Fruit fly (Drosophila melanogaster) whole organism, wandering third instar larva: ENCODE data around the gene CG43117.

ENCODE experiments used
- Abd-B ChIP-seq: fragments of >200 bp; optimal IDR thresholded peaks from 2 replicates; lab custom pipeline; 2017; ENCODE audit warnings: missing biosample characterization, missing genetic modification characterization
- CrebA ChIP-seq: fragments of 200-800 bp; sonication (Bioruptor generic); optimal IDR thresholded peaks from 2 replicates; lab custom pipeline; 2016; ENCODE audit warnings: missing biosample characterization, mild to moderate bottlenecking, missing genetic modification characterization, borderline replicate concordance
- Dfd ChIP-seq: fragments of >200 bp; optimal IDR thresholded peaks from 2 replicates; lab custom pipeline; 2017; ENCODE audit warnings: missing biosample characterization, missing genetic modification characterization
- OdsH ChIP-seq: fragments of 200-800 bp; sonication (Bioruptor generic); optimal IDR thresholded peaks from 2 replicates; lab custom pipeline; 2016; ENCODE audit warnings: missing biosample characterization, mild to moderate bottlenecking, missing genetic modification characterization
- Rel ChIP-seq, 2 experiments: fragments of 200-800 bp; sonication (Bioruptor generic) in 1 of 2; optimal IDR thresholded peaks; 2 replicates in 1 of 2; 3 replicates in 1 of 2; lab custom pipeline; 2016 to 2019; ENCODE audit warnings: mild to moderate bottlenecking in 2 of 2, missing biosample characterization in 2 of 2, missing genetic modification characterization in 2 of 2, moderate library complexity in 1 of 2
- brk ChIP-seq: fragments of 200-800 bp; sonication (Bioruptor generic); optimal IDR thresholded peaks from 2 replicates; lab custom pipeline; 2016; ENCODE audit warnings: missing biosample characterization, mild to moderate bottlenecking, missing genetic modification characterization
- ey ChIP-seq: fragments of 200-800 bp; sonication (Bioruptor generic); optimal IDR thresholded peaks from 2 replicates; lab custom pipeline; 2016; ENCODE audit warnings: missing biosample characterization, missing genetic modification characterization
- foxo ChIP-seq, 2 experiments: fragments of 200-800 bp; sonication (Bioruptor generic); optimal IDR thresholded peaks; 2 replicates in 1 of 2; 3 replicates in 1 of 2; lab custom pipeline; 2016 to 2017; ENCODE audit warnings: missing biosample characterization in 2 of 2, missing genetic modification characterization in 2 of 2
- h ChIP-seq: fragments of 200-800 bp; sonication (Bioruptor generic); optimal IDR thresholded peaks from 3 replicates; lab custom pipeline; 2016; ENCODE audit warnings: missing biosample characterization, mild to moderate bottlenecking, missing genetic modification characterization
- jim ChIP-seq: fragments of 175-275, 200-325 bp; sonication (Bioruptor generic); optimal IDR thresholded peaks from 2 replicates; lab custom pipeline; 2016; ENCODE audit warnings: missing biosample characterization, mild to moderate bottlenecking, missing genetic modification characterization
- pan ChIP-seq: fragments of >200 bp; optimal IDR thresholded peaks from 2 replicates; lab custom pipeline; 2017
- usp ChIP-seq: fragments of >200 bp; optimal IDR thresholded peaks from 2 replicates; lab custom pipeline; 2017; ENCODE audit warnings: missing biosample characterization, missing genetic modification characterization

dm6 chr3R:26478040-26478439, 23.4 kb downstream of the CG43117 start:
- no peak for TF ChIP-seq brk (GFP tag; lab: Kevin White, UChicago)
- no peak for TF ChIP-seq Rel (GFP tag; optimal IDR thresholded peaks at IDR 0.05; lab: Kevin White, UChicago)
- TF ChIP-seq Rel (tag; optimal IDR thresholded peaks at IDR 0.05; lab: Kevin White, UChicago), result no peak
- TF ChIP-seq ey (GFP tag; lab: Kevin White, UChicago), result no peak
- TF ChIP-seq usp (GFP tag; lab: Kevin White, UChicago), result no peak
- no peak for TF ChIP-seq CrebA (GFP tag; lab: Kevin White, UChicago)
- no peak for TF ChIP-seq OdsH (GFP tag; lab: Kevin White, UChicago)
- no peak for TF ChIP-seq h
- no peak for TF ChIP-seq Abd-B (GFP tag; lab: Kevin White, UChicago)
- TF ChIP-seq foxo (GFP tag; optimal IDR thresholded peaks at IDR 0.05; lab: Kevin White, UChicago), result no peak
- no peak for TF ChIP-seq Dfd
- TF ChIP-seq pan (lab: Kevin White, UChicago), result no peak
- no peak for TF ChIP-seq jim (GFP tag; lab: Kevin White, UChicago)
